Worm (Caenorhabditis elegans) whole organism, young adult: ENCODE data around the gene srz-67.

Source experiments
- B0261.1 ChIP-seq: sonication (generic microtip); optimal IDR thresholded peaks from 2 replicates; lab custom pipeline; 2016; ENCODE audit warnings: mild to moderate bottlenecking, missing genetic modification characterization, moderate library complexity, missing compliant biosample characterization
- F23B12.7 ChIP-seq: sonication (generic microtip); optimal IDR thresholded peaks from 2 replicates; lab custom pipeline; 2017; ENCODE audit warnings: missing genetic modification characterization, mild to moderate bottlenecking, missing compliant biosample characterization, antibody characterized with exemption, moderate library complexity; ENCODE audit not compliant: insufficient read depth
- F49E8.2 ChIP-seq: sonication (generic microtip); optimal IDR thresholded peaks from 3 replicates; lab custom pipeline; 2017; ENCODE audit warnings: missing genetic modification characterization, mild to moderate bottlenecking, missing compliant biosample characterization, antibody characterized with exemption, moderate library complexity; ENCODE audit not compliant: insufficient read depth
- F52B5.7 ChIP-seq: sonication (generic microtip); optimal IDR thresholded peaks from 2 replicates; lab custom pipeline; 2016; ENCODE audit warnings: mild to moderate bottlenecking, missing genetic modification characterization, missing compliant biosample characterization
- F57C9.4 ChIP-seq: sonication (generic microtip); optimal IDR thresholded peaks from 2 replicates; lab custom pipeline; 2017; ENCODE audit warnings: mild to moderate bottlenecking, missing genetic modification characterization, missing compliant biosample characterization
- K11D2.4 ChIP-seq: fragments of 200-800 bp; sonication (Bioruptor generic); IDR thresholded peaks from 2 replicates; pipeline ENCODE4 v1.3.6; 2022; ENCODE audit warnings: missing genetic modification reagents, missing genetic modification characterization, missing compliant biosample characterization
- T26A5.8 ChIP-seq: sonication (generic microtip); optimal IDR thresholded peaks from 2 replicates; lab custom pipeline; 2016; ENCODE audit warnings: missing genetic modification characterization, missing compliant biosample characterization
- Y56A3A.18 ChIP-seq: fragments of 200-800 bp; sonication (Bioruptor generic); IDR thresholded peaks from 2 replicates; pipeline ENCODE4 v1.3.6; 2022; ENCODE audit warnings: missing genetic modification reagents, missing genetic modification characterization, missing compliant biosample characterization
- ZK185.1 ChIP-seq: sonication (generic microtip); optimal IDR thresholded peaks from 2 replicates; lab custom pipeline; 2016; ENCODE audit warnings: mild to moderate bottlenecking, missing genetic modification characterization, missing compliant biosample characterization; ENCODE audit not compliant: poor library complexity, severe bottlenecking
- akir-1 ChIP-seq: fragments of 200-800 bp; sonication (Bioruptor generic); optimal IDR thresholded peaks from 2 replicates; lab custom pipeline; 2018; ENCODE audit warnings: mild to moderate bottlenecking, missing genetic modification characterization, moderate library complexity, missing compliant biosample characterization
- ama-1 ChIP-seq, 3 experiments: fragments of 150-350 bp in 1 of 3; sonication (generic microtip) in 2 of 3; optimal IDR thresholded peaks; 2 replicates each; lab custom pipeline; 2014 to 2018; ENCODE audit warnings: missing biosample characterization in 2 of 3, missing genetic modification characterization in 2 of 3, missing genetic modification reagents in 2 of 3
- ccch-3 ChIP-seq: fragments of 200-800 bp; sonication (Bioruptor generic); optimal IDR thresholded peaks from 2 replicates; lab custom pipeline; 2018; ENCODE audit warnings: mild to moderate bottlenecking, missing genetic modification characterization, missing compliant biosample characterization
- cebp-1 ChIP-seq, 2 experiments: fragments of 200-800 bp in 1 of 2; sonication (Bioruptor generic) in 1 of 2; sonication (generic microtip) in 1 of 2; IDR thresholded peaks in 1 of 2; optimal IDR thresholded peaks in 1 of 2; 2 replicates each; pipeline versions ENCODE4 v1.3.6 to Lab custom; 2017 to 2022; ENCODE audit warnings: missing compliant biosample characterization in 2 of 2, missing genetic modification characterization in 2 of 2, mild to moderate bottlenecking in 1 of 2, missing genetic modification reagents in 1 of 2, moderate library complexity in 1 of 2
- ceh-100 ChIP-seq: fragments of 200-800 bp; sonication (Bioruptor generic); IDR thresholded peaks from 2 replicates; pipeline ENCODE4 v1.3.6; 2022; ENCODE audit warnings: missing genetic modification reagents, missing genetic modification characterization, missing compliant biosample characterization
- dpff-1 ChIP-seq: sonication (generic microtip); optimal IDR thresholded peaks from 2 replicates; lab custom pipeline; 2017; ENCODE audit warnings: mild to moderate bottlenecking, missing genetic modification characterization, missing compliant biosample characterization
- ets-4 ChIP-seq: fragments of 200-800 bp; sonication (Bioruptor generic); optimal IDR thresholded peaks from 2 replicates; lab custom pipeline; 2018; ENCODE audit warnings: mild to moderate bottlenecking, missing genetic modification characterization, missing compliant biosample characterization
- lin-54 ChIP-seq: fragments of 200-800 bp; sonication (Bioruptor generic); optimal IDR thresholded peaks from 2 replicates; lab custom pipeline; 2018; ENCODE audit warnings: mild to moderate bottlenecking, missing genetic modification characterization, missing compliant biosample characterization
- lsy-27 ChIP-seq: sonication (generic microtip); optimal IDR thresholded peaks from 2 replicates; lab custom pipeline; 2017; ENCODE audit warnings: missing genetic modification characterization, mild to moderate bottlenecking, missing compliant biosample characterization, antibody characterized with exemption, missing genotype, borderline replicate concordance; ENCODE audit not compliant: insufficient read depth
- mxl-1 ChIP-seq: sonication (generic microtip); optimal IDR thresholded peaks from 2 replicates; lab custom pipeline; 2016; ENCODE audit warnings: missing genetic modification characterization, missing compliant biosample characterization
- nfya-1 ChIP-seq: sonication (generic microtip); optimal IDR thresholded peaks from 2 replicates; lab custom pipeline; 2017; ENCODE audit warnings: antibody characterized with exemption, missing compliant biosample characterization, missing genetic modification characterization, borderline replicate concordance; ENCODE audit not compliant: insufficient read depth
- nhr-90 ChIP-seq: sonication (generic microtip); optimal IDR thresholded peaks from 2 replicates; lab custom pipeline; 2016; ENCODE audit warnings: missing genotype, mild to moderate bottlenecking, missing genetic modification characterization, missing compliant biosample characterization
- pha-4 ChIP-seq: fragments of 150-350 bp; sonication (generic microtip); optimal IDR thresholded peaks from 2 replicates; lab custom pipeline; 2014; ENCODE audit warnings: missing biosample characterization, missing genetic modification reagents, missing genetic modification characterization
- repo-1 ChIP-seq: sonication (generic microtip); optimal IDR thresholded peaks from 2 replicates; lab custom pipeline; 2017; ENCODE audit warnings: mild to moderate bottlenecking, missing genetic modification characterization, missing compliant biosample characterization
- rpc-1 ChIP-seq, 2 experiments: fragments of 150-350 bp in 1 of 2; sonication (generic microtip) in 1 of 2; optimal IDR thresholded peaks; 2 replicates each; lab custom pipeline; 2014 to 2018; ENCODE audit warnings: missing biosample characterization in 1 of 2, missing genetic modification characterization in 1 of 2, missing genetic modification reagents in 1 of 2, missing genotype in 1 of 2
- tbp1 ChIP-seq: fragments of 200-800 bp; sonication (Bioruptor generic); optimal IDR thresholded peaks from 2 replicates; lab custom pipeline; 2018; ENCODE audit warnings: mild to moderate bottlenecking, missing genetic modification characterization, missing compliant biosample characterization
- xnd-1 ChIP-seq: sonication (generic microtip); optimal IDR thresholded peaks from 2 replicates; lab custom pipeline; 2016; ENCODE audit warnings: missing genotype, missing genetic modification reagents, missing genetic modification characterization, missing compliant biosample characterization
- zfh-2 ChIP-seq: fragments of 200-800 bp; sonication (Bioruptor generic); conservative IDR thresholded peaks from 2 replicates; pipeline ENCODE4 v1.3.6; 2022; ENCODE audit warnings: missing genetic modification reagents, missing genetic modification characterization, missing compliant biosample characterization

Gene srz-67

DNA sequence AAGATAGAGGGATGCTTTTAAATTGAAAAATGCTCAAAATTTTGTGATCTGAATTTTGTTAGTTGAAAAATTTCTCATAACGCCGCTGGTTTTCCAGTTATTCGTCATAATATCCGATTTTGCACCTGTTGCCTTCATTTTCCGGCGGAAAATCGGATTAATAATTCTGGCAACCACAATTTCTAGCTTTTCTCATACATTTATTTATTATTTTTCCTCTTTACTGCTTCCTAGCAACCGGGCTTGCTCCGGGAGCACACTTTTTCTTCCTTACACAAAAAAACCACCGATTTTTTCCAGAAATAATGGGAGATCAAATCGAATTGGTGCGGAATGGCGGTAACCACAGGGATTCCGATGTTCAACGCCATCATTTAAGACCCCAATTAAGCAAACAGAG, 30.4 kb upstream of the srz-67 start, which contains the start of gene F02E11.7:
F02E11.7 (plus strand) TSS at position 301 of the 400 bp plus-strand sequence.
- no peak for TF ChIP-seq lin-54 (GFP tag; lab: Kevin White, UChicago)
- TF ChIP-seq, all 124 proteins: peak for 0

DNA sequence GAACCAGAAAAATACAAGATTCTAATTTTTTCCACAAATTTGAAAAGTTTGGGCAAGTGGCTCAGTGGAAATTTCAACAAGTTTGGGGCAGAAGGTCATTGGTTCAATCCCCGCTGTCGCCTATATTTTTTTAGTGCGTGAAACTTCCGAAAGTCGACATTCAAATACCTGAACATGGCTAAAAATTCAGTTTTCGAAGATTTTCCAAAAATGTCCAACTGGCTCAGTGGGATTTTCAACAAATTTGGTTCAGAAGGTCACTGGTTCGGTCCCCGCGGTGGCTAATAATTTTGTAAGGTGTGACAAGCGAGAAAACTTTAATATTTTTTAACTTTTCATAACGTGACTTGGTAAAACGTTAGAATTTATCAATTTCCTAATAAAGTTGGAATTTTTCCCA, 27.8 kb upstream of the srz-67 start:
- TF ChIP-seq lsy-27 (tag; lab: Kevin White, UChicago) = no peak
- peak; percentile 44 for TF ChIP-seq B0261.1
- TF ChIP-seq tbp1 (GFP tag; lab: Kevin White, UChicago) = peak; percentile 67
- no peak for TF ChIP-seq rpc-1 (optimal IDR thresholded peaks at IDR 0.05; lab: Kevin White, UChicago)
- TF ChIP-seq rpc-1 (tag; optimal IDR thresholded peaks at IDR 0.05; lab: Kevin White, UChicago) = peak; percentile 58

ce11 chrII:3262504-3262903, 25.6 kb upstream of the srz-67 start, which contains the start of gene F02E11.2:
TSS of gene F02E11.2 (plus strand) at chrII:3262804.
- TF ChIP-seq rpc-1 (optimal IDR thresholded peaks at IDR 0.05; lab: Kevin White, UChicago) (no peak), rpc-1 (tag; optimal IDR thresholded peaks at IDR 0.05; lab: Kevin White, UChicago) (peak; percentile 33), ama-1 (optimal IDR thresholded peaks at IDR 0.05; lab: Kevin White, UChicago) (no peak), ama-1 (GFP tag; optimal IDR thresholded peaks at IDR 0.05; lab: Kevin White, UChicago) (no peak)

ce11 chrII:3259254-3259653, 22.3 kb upstream of the srz-67 start, which contains the start of gene gcy-19:
TSS of gene gcy-19 (minus strand) at chrII:3259354.
- TF ChIP-seq repo-1 (tag; lab: Kevin White, UChicago) (no peak), nhr-90 (tag; lab: Kevin White, UChicago) (no peak), ceh-100 (no peak), T26A5.8 (tag; lab: Kevin White, UChicago) (no peak), F49E8.2 (tag; lab: Kevin White, UChicago) (no peak), mxl-1 (tag; lab: Kevin White, UChicago) (no peak), nfya-1 (no peak), dpff-1 (tag; lab: Kevin White, UChicago) (no peak), akir-1 (GFP tag; lab: Kevin White, UChicago) (no peak), xnd-1 (tag; lab: Kevin White, UChicago) (no peak), F57C9.4 (tag; lab: Kevin White, UChicago) (no peak), ccch-3 (GFP tag; lab: Kevin White, UChicago) (no peak), Y56A3A.18 (no peak), ZK185.1 (tag; lab: Kevin White, UChicago) (no peak)

- no peak for TF ChIP-seq pha-4 (tag; lab: Kevin White, UChicago)
These were observed 14.8 kb upstream of the srz-67 start for ce11 chrII:3251782-3252181.

ce11 chrII:3250195-3250594, 13.3 kb upstream of the srz-67 start:
- TF ChIP-seq ets-4 (GFP tag; lab: Kevin White, UChicago) = no peak
- peak; percentile 74 for TF ChIP-seq zfh-2 (GFP tag; lab: Robert Waterston, UW)
- no peak for TF ChIP-seq F23B12.7 (tag; lab: Kevin White, UChicago)
- TF ChIP-seq cebp-1 (GFP tag; IDR thresholded peaks at IDR 0.05; lab: Robert Waterston, UW) = no peak
- TF ChIP-seq cebp-1 (tag; optimal IDR thresholded peaks at IDR 0.05; lab: Kevin White, UChicago) = no peak
- no peak for TF ChIP-seq K11D2.4 (GFP tag; lab: Robert Waterston, UW)
- TF ChIP-seq F52B5.7 (tag; lab: Kevin White, UChicago) = no peak
- TF ChIP-seq mxl-1 (tag; lab: Kevin White, UChicago) = no peak
